Worm (Caenorhabditis elegans): ENCODE data around the gene M02D8.7.

ce11 chrX:8721273-8721672, 21.5 kb downstream of the M02D8.7 start:
- TF ChIP-seq hnd-1 (tag; optimal IDR thresholded peaks at IDR 0.05) = no peak
- no peak for TF ChIP-seq ama-1 (optimal IDR thresholded peaks at IDR 0.05)
- TF ChIP-seq flt-1 (GFP tag; IDR thresholded peaks at IDR 0.05) = no peak
- no peak for TF ChIP-seq ceh-13 (GFP tag; optimal IDR thresholded peaks at IDR 0.05)
- TF ChIP-seq pes-1 (GFP tag; IDR thresholded peaks at IDR 0.05) = no peak
- no peak for TF ChIP-seq ceh-36 (tag; optimal IDR thresholded peaks at IDR 0.05)
